Fruit fly (Drosophila melanogaster) whole organism, prepupa: ENCODE data around the gene CG3630.

Experiments used
- CG10631 ChIP-seq: fragments of 200-800 bp; sonication (Bioruptor generic); optimal IDR thresholded peaks from 2 replicates; lab custom pipeline; 2016; ENCODE audit warnings: missing biosample characterization, missing genetic modification characterization
- CG10669 ChIP-seq: fragments of 200-800 bp; sonication (Bioruptor generic); optimal IDR thresholded peaks from 3 replicates; lab custom pipeline; 2018; ENCODE audit warnings: missing biosample characterization, mild to moderate bottlenecking, missing genetic modification characterization, moderate library complexity
- CG11294 ChIP-seq: fragments of 200-800 bp; sonication (Bioruptor generic); IDR thresholded peaks from 2 replicates; pipeline ENCODE4 v1.3.6; 2022; ENCODE audit warnings: missing biosample characterization, missing genetic modification characterization
- CG11762 ChIP-seq: fragments of 200-800 bp; sonication (Bioruptor generic); optimal IDR thresholded peaks from 3 replicates; lab custom pipeline; 2016; ENCODE audit warnings: missing biosample characterization, missing genetic modification characterization; ENCODE audit not compliant: insufficient read depth
- CG11902 ChIP-seq: fragments of 200-800 bp; sonication (Bioruptor generic); optimal IDR thresholded peaks from 3 replicates; lab custom pipeline; 2016; ENCODE audit warnings: missing biosample characterization, missing genetic modification characterization
- CG15336 ChIP-seq: fragments of 200-800 bp; sonication (Bioruptor generic); IDR thresholded peaks from 2 replicates; pipeline ENCODE4 v1.3.6; 2022; ENCODE audit warnings: missing biosample characterization, missing genetic modification characterization
- CG16779 ChIP-seq: fragments of 200-800 bp; sonication (Bioruptor generic); optimal IDR thresholded peaks from 3 replicates; lab custom pipeline; 2017; ENCODE audit warnings: missing biosample characterization, mild to moderate bottlenecking, missing genetic modification characterization
- CG31627 ChIP-seq: fragments of 200-800 bp; sonication (Bioruptor generic); optimal IDR thresholded peaks from 3 replicates; lab custom pipeline; 2016; ENCODE audit warnings: missing biosample characterization, missing genetic modification characterization
- CG32006 ChIP-seq: fragments of 200-800 bp; sonication (Bioruptor generic); optimal IDR thresholded peaks from 3 replicates; lab custom pipeline; 2017; ENCODE audit warnings: missing biosample characterization, mild to moderate bottlenecking, missing genetic modification characterization
- CG34406 ChIP-seq: fragments of 200-800 bp; sonication (Bioruptor generic); optimal IDR thresholded peaks from 3 replicates; lab custom pipeline; 2016; ENCODE audit warnings: missing biosample characterization, missing genetic modification characterization
- CG3919 ChIP-seq: fragments of 200-800 bp; sonication (Bioruptor generic); optimal IDR thresholded peaks from 3 replicates; lab custom pipeline; 2016; ENCODE audit warnings: missing biosample characterization, missing genetic modification characterization
- CG4318 ChIP-seq: fragments of 200-800 bp; sonication (Bioruptor generic); optimal IDR thresholded peaks from 3 replicates; lab custom pipeline; 2017; ENCODE audit warnings: missing biosample characterization, mild to moderate bottlenecking, missing genetic modification characterization
- CG6163 ChIP-seq: fragments of 200-800 bp; sonication (Bioruptor generic); IDR thresholded peaks from 3 replicates; pipeline ENCODE4 v1.3.6; 2022; ENCODE audit warnings: missing biosample characterization, missing genetic modification characterization
- CG6276 ChIP-seq: fragments of 200-800 bp; sonication (Bioruptor generic); optimal IDR thresholded peaks from 2 replicates; lab custom pipeline; 2017; ENCODE audit warnings: missing biosample characterization, mild to moderate bottlenecking, missing genetic modification characterization
- CG6792 ChIP-seq: fragments of 200-800 bp; sonication (Bioruptor generic); optimal IDR thresholded peaks from 3 replicates; lab custom pipeline; 2016; ENCODE audit warnings: missing biosample characterization, missing genetic modification characterization
- CG6854 ChIP-seq: fragments of 200-800 bp; sonication (Bioruptor generic); optimal IDR thresholded peaks from 2 replicates; lab custom pipeline; 2017; ENCODE audit warnings: missing biosample characterization, mild to moderate bottlenecking, missing genetic modification characterization
- CG7368 ChIP-seq: fragments of 200-800 bp; sonication (Bioruptor generic); optimal IDR thresholded peaks from 3 replicates; lab custom pipeline; 2016; ENCODE audit warnings: missing biosample characterization, missing genetic modification characterization
- CG8119 ChIP-seq: fragments of 200-800 bp; sonication (Bioruptor generic); IDR thresholded peaks from 3 replicates; pipeline ENCODE4 v1.3.6; 2022; ENCODE audit warnings: missing biosample characterization, missing genetic modification characterization
- CG8319 ChIP-seq: fragments of 200-800 bp; sonication (Bioruptor generic); optimal IDR thresholded peaks from 3 replicates; lab custom pipeline; 2016; ENCODE audit warnings: missing biosample characterization, missing genetic modification characterization
- CG8632 ChIP-seq: fragments of 200-800 bp; sonication (Bioruptor generic); optimal IDR thresholded peaks from 3 replicates; lab custom pipeline; 2016; ENCODE audit warnings: missing biosample characterization, missing genetic modification characterization
- Eip75B ChIP-seq: fragments of 200-800 bp; sonication (Bioruptor generic); optimal IDR thresholded peaks from 3 replicates; lab custom pipeline; 2016; ENCODE audit warnings: missing biosample characterization, missing genetic modification characterization
- Eip78C ChIP-seq: fragments of 200-800 bp; sonication (Bioruptor generic); peaks from one replicate; lab custom pipeline; 2016; ENCODE audit warnings: missing biosample characterization, missing genetic modification characterization
- Eip93F ChIP-seq: fragments of 200-800 bp; sonication (Bioruptor generic); optimal IDR thresholded peaks from 2 replicates; lab custom pipeline; 2016; ENCODE audit warnings: missing biosample characterization, mild to moderate bottlenecking, missing genetic modification characterization
- Ets96B ChIP-seq: fragments of 200-800 bp; optimal IDR thresholded peaks from 2 replicates; lab custom pipeline; 2019; ENCODE audit warnings: missing biosample characterization, mild to moderate bottlenecking, missing genetic modification characterization, moderate library complexity
- Gug ChIP-seq: fragments of 200-800 bp; sonication (Bioruptor generic); IDR thresholded peaks from 2 replicates; pipeline ENCODE4 v1.3.6; 2022; ENCODE audit warnings: missing biosample characterization, missing genetic modification characterization
- Hr38 ChIP-seq: sonication (Bioruptor generic); optimal IDR thresholded peaks from 2 replicates; lab custom pipeline; 2016; ENCODE audit warnings: missing biosample characterization, missing genetic modification characterization
- Hr39 ChIP-seq: fragments of 200-800 bp; sonication (Bioruptor generic); optimal IDR thresholded peaks from 2 replicates; lab custom pipeline; 2016; ENCODE audit warnings: missing biosample characterization, missing genetic modification characterization
- Hr4 ChIP-seq: fragments of 200-800 bp; sonication (Bioruptor generic); optimal IDR thresholded peaks from 3 replicates; lab custom pipeline; 2016; ENCODE audit warnings: missing biosample characterization, missing genetic modification characterization
- Lpt ChIP-seq: fragments of 200-800 bp; sonication (Bioruptor generic); optimal IDR thresholded peaks from 3 replicates; lab custom pipeline; 2016; ENCODE audit warnings: missing biosample characterization, missing genetic modification characterization
- Met ChIP-seq: fragments of 200-800 bp; sonication (Bioruptor generic); optimal IDR thresholded peaks from 3 replicates; lab custom pipeline; 2016; ENCODE audit warnings: missing biosample characterization, missing genetic modification characterization
- OdsH ChIP-seq: fragments of 200-800 bp; sonication (Bioruptor generic); optimal IDR thresholded peaks from 3 replicates; lab custom pipeline; 2016; ENCODE audit warnings: missing biosample characterization, missing genetic modification characterization
- Sox15 ChIP-seq: fragments of 200-800 bp; sonication (Bioruptor generic); optimal IDR thresholded peaks from 3 replicates; lab custom pipeline; 2016; ENCODE audit warnings: missing biosample characterization, missing genetic modification characterization
- acj6 ChIP-seq: fragments of 200-800 bp; sonication (Bioruptor generic); optimal IDR thresholded peaks from 3 replicates; lab custom pipeline; 2016; ENCODE audit warnings: missing biosample characterization, missing genetic modification characterization
- cyc ChIP-seq: fragments of 200-800 bp; sonication (Bioruptor generic); optimal IDR thresholded peaks from 3 replicates; lab custom pipeline; 2016; ENCODE audit warnings: missing biosample characterization, missing genetic modification characterization
- esn ChIP-seq: fragments of 200-800 bp; sonication (Bioruptor generic); optimal IDR thresholded peaks from 2 replicates; lab custom pipeline; 2016; ENCODE audit warnings: missing biosample characterization, mild to moderate bottlenecking, missing genetic modification characterization, moderate library complexity
- fd85E ChIP-seq: fragments of 200-800 bp; sonication (Bioruptor generic); optimal IDR thresholded peaks from 3 replicates; lab custom pipeline; 2016; ENCODE audit warnings: missing biosample characterization, missing genetic modification characterization
- fkh ChIP-seq: fragments of 200-800 bp; sonication (Bioruptor generic); optimal IDR thresholded peaks from 3 replicates; lab custom pipeline; 2017; ENCODE audit warnings: missing biosample characterization, mild to moderate bottlenecking, missing genetic modification characterization, moderate library complexity
- lz ChIP-seq: fragments of 200-800 bp; sonication (Bioruptor generic); optimal IDR thresholded peaks from 3 replicates; lab custom pipeline; 2016; ENCODE audit warnings: missing biosample characterization, missing genetic modification characterization
- net ChIP-seq: fragments of 200-800 bp; sonication (Bioruptor generic); optimal IDR thresholded peaks from 3 replicates; lab custom pipeline; 2016; ENCODE audit warnings: missing biosample characterization, missing genetic modification characterization
- pdm3 ChIP-seq: fragments of 200-800 bp; sonication (Bioruptor generic); optimal IDR thresholded peaks from 3 replicates; lab custom pipeline; 2016; ENCODE audit warnings: missing biosample characterization, missing genetic modification characterization
- spab ChIP-seq: fragments of 200-800 bp; sonication (Bioruptor generic); optimal IDR thresholded peaks from 2 replicates; lab custom pipeline; 2017; ENCODE audit warnings: missing biosample characterization, mild to moderate bottlenecking, missing genetic modification characterization, missing genetic modification reagents
- ss ChIP-seq, 2 experiments: fragments of 200-800 bp; sonication (Bioruptor generic); optimal IDR thresholded peaks; 2 replicates in 1 of 2; 3 replicates in 1 of 2; lab custom pipeline; 2017 to 2018; ENCODE audit warnings: mild to moderate bottlenecking in 2 of 2, missing biosample characterization in 2 of 2, missing genetic modification characterization in 2 of 2, moderate library complexity in 1 of 2
- topi ChIP-seq: fragments of 200-800 bp; sonication (Bioruptor generic); optimal IDR thresholded peaks from 3 replicates; lab custom pipeline; 2016; ENCODE audit warnings: missing biosample characterization, missing genetic modification characterization
- vri ChIP-seq: fragments of 200-800 bp; sonication (Bioruptor generic); optimal IDR thresholded peaks from 3 replicates; lab custom pipeline; 2016; ENCODE audit warnings: missing biosample characterization, mild to moderate bottlenecking, missing genetic modification characterization

Gene CG3630

DNA sequence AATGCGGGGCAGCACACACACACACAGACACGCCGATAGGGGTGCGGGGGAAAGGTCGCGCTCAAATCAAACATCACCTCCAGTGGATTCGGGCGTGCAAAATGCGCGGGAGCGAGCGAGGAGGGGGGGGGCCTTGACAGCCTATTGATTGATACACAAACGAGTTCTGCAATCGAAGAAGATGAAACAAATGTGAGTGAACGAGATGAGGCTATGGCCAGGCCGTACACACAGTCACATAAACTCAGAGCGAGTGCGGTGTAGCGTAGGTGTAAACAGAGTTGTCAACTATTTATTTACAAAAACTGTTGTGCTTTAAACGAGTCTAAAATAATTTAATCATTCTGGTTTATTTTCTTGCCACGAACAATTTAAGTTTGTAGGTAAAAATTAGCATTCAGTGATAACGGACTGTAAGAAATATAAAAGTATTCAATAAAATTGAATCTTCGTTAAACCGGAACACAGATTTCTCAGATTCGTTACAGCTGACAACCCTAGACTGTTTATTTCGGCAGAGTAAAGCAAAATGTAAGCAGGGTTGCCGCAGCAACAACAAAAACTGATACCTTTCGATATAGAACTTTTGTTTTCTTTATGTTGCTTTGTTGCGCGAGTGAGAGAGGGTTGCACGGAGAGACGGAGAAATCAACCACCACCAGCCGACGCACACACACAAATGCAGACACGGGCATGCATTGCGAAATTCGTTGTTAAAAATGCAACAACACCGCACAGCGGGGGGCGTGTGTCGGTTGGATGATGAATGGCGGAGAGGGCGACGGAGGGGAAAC is 26.8 kb upstream of the CG3630 start (continued):
- TF ChIP-seq Eip75B (GFP tag; lab: Kevin White, UChicago) (peak; percentile 84), Sox15 (GFP tag; lab: Kevin White, UChicago) (peak; percentile 81), CG6276 (peak; percentile 83), CG31627 (peak; percentile 93), CG15336 (peak; percentile 90), fd85E (GFP tag; lab: Kevin White, UChicago) (peak; percentile 73), CG11294 (GFP tag; lab: Robert Waterston, UW) (peak; percentile 73), ss (GFP tag; optimal IDR thresholded peaks at IDR 0.05; lab: Kevin White, UChicago) (peak; percentile 34 to 79), spab (GFP tag; lab: Kevin White, UChicago) (peak; percentile 83), Eip93F (peak; percentile 85), fkh (GFP tag; lab: Kevin White, UChicago) (peak; percentile 43), CG10669 (GFP tag; lab: Kevin White, UChicago) (peak; percentile 91), CG11762 (GFP tag; lab: Kevin White, UChicago) (peak; percentile 81), CG3919 (peak; percentile 81), CG6854 (GFP tag; lab: Kevin White, UChicago) (peak; percentile 86), net (GFP tag; lab: Kevin White, UChicago) (peak; percentile 85), CG6792 (peak; percentile 89)

- no peak for TF ChIP-seq Hr38
- TF ChIP-seq OdsH (GFP tag; lab: Kevin White, UChicago) = peak; percentile 26
- peak; percentile 61; the same call in 1 of the 2 replicates for TF ChIP-seq CG15336
- TF ChIP-seq pdm3 (GFP tag; lab: Kevin White, UChicago) = peak; percentile 14
- no peak for TF ChIP-seq Ets96B (tag; lab: Kevin White, UChicago)
- TF ChIP-seq Lpt (GFP tag; lab: Kevin White, UChicago) = no peak
- TF ChIP-seq CG4318 (GFP tag; lab: Kevin White, UChicago) = peak; percentile 1
- TF ChIP-seq CG8319 (GFP tag; lab: Kevin White, UChicago) = no peak
- TF ChIP-seq Eip75B (GFP tag; lab: Kevin White, UChicago) = peak; percentile 29
- peak; percentile 23; the same call in 2 of the 3 replicates for TF ChIP-seq CG6163 (GFP tag; lab: Robert Waterston, UW)
- peak; percentile 9 for TF ChIP-seq acj6 (GFP tag; lab: Kevin White, UChicago)
- TF ChIP-seq fkh (GFP tag; lab: Kevin White, UChicago) = peak; percentile 44
- peak; percentile 45 for TF ChIP-seq Gug
- TF ChIP-seq CG11902 = peak; percentile 37
- TF ChIP-seq topi (GFP tag; lab: Kevin White, UChicago) = no peak
- TF ChIP-seq CG32006 (GFP tag; lab: Kevin White, UChicago) = peak; percentile 16
- TF ChIP-seq cyc (GFP tag; lab: Kevin White, UChicago) = peak; percentile 25
- TF ChIP-seq CG8632 (GFP tag; lab: Kevin White, UChicago) = no peak
- peak; percentile 26 for TF ChIP-seq lz
- TF ChIP-seq ss (GFP tag; optimal IDR thresholded peaks at IDR 0.05; lab: Kevin White, UChicago) = peak in 1 of 2 experiments; percentile 94
- peak; percentile 17 for TF ChIP-seq CG7368 (GFP tag; lab: Kevin White, UChicago)
- peak; percentile 69 for TF ChIP-seq Eip78C (GFP tag; lab: Kevin White, UChicago)
- TF ChIP-seq Sox15 (GFP tag; lab: Kevin White, UChicago) = peak; percentile 31
- TF ChIP-seq CG16779 (tag; lab: Kevin White, UChicago) = no peak
- no peak for TF ChIP-seq Eip93F
- no peak for TF ChIP-seq esn (GFP tag; lab: Kevin White, UChicago)
- TF ChIP-seq CG11294 (GFP tag; lab: Robert Waterston, UW) = peak; percentile 58
- TF ChIP-seq spab (GFP tag; lab: Kevin White, UChicago) = no peak
- TF ChIP-seq Hr4 = peak; percentile 46
- no peak for TF ChIP-seq vri (GFP tag; lab: Kevin White, UChicago)
- no peak for TF ChIP-seq fd85E (GFP tag; lab: Kevin White, UChicago)
- TF ChIP-seq CG34406 (GFP tag; lab: Kevin White, UChicago) = no peak
- peak; percentile 39 for TF ChIP-seq CG10631 (GFP tag; lab: Kevin White, UChicago)
- TF ChIP-seq net (GFP tag; lab: Kevin White, UChicago) = no peak
- TF ChIP-seq CG31627 = peak; percentile 50
- TF ChIP-seq Met (GFP tag; lab: Kevin White, UChicago) = no peak
- peak; percentile 46 for TF ChIP-seq Hr39
- 0 out of 3 replicates have a peak, but pooled peaks have one; percentile 12 for TF ChIP-seq CG8119 (GFP tag; lab: Robert Waterston, UW)
Observed at dm6 chrX:2135868-2136787, 25.9 kb upstream of the CG3630 start.
